Worm (Caenorhabditis elegans) whole organism, early embryonic: ENCODE results near the gene slc-17.1.

Experiments
- B0310.2 ChIP-seq: sonication (generic microtip); optimal IDR thresholded peaks from 2 replicates; lab custom pipeline; 2016; ENCODE audit warnings: mild to moderate bottlenecking, missing genetic modification characterization, missing compliant biosample characterization
- F13C5.2 ChIP-seq: sonication (generic microtip); optimal IDR thresholded peaks from 2 replicates; lab custom pipeline; 2017; ENCODE audit warnings: mild to moderate bottlenecking, missing genetic modification characterization, inconsistent platforms, missing compliant biosample characterization
- aly-1 ChIP-seq: sonication (generic microtip); optimal IDR thresholded peaks from 2 replicates; lab custom pipeline; 2016; ENCODE audit warnings: missing genetic modification characterization, missing compliant biosample characterization
- ama-1 ChIP-seq: fragments of 150-350 bp; optimal IDR thresholded peaks from 2 replicates; lab custom pipeline; 2014
- ceh-13 ChIP-seq: fragments of 200-800 bp; sonication (Bioruptor generic); optimal IDR thresholded peaks from 2 replicates; lab custom pipeline; 2018; ENCODE audit warnings: mild to moderate bottlenecking, missing genetic modification characterization, missing compliant biosample characterization
- ceh-36 ChIP-seq: sonication (generic microtip); optimal IDR thresholded peaks from 2 replicates; lab custom pipeline; 2016; ENCODE audit warnings: missing genetic modification characterization, inconsistent platforms, missing compliant biosample characterization
- ets-7 ChIP-seq: sonication (generic microtip); optimal IDR thresholded peaks from 2 replicates; lab custom pipeline; 2016; ENCODE audit warnings: missing genotype, missing genetic modification characterization, missing compliant biosample characterization
- flt-1 ChIP-seq: fragments of 200-800 bp; sonication (Bioruptor generic); IDR thresholded peaks from 2 replicates; pipeline ENCODE4 v1.3.6; 2022; ENCODE audit warnings: missing genetic modification characterization, missing compliant biosample characterization
- hmbx-1 ChIP-seq: sonication (generic microtip); optimal IDR thresholded peaks from 2 replicates; lab custom pipeline; 2016; ENCODE audit warnings: mild to moderate bottlenecking, missing genetic modification characterization, missing compliant biosample characterization
- hmg-4 ChIP-seq: fragments of 200-800 bp; sonication (Bioruptor generic); optimal IDR thresholded peaks from 2 replicates; lab custom pipeline; 2018; ENCODE audit warnings: mild to moderate bottlenecking, missing genetic modification characterization, missing compliant biosample characterization
- hnd-1 ChIP-seq: sonication (generic microtip); optimal IDR thresholded peaks from 2 replicates; lab custom pipeline; 2016; ENCODE audit warnings: missing genetic modification characterization, missing compliant biosample characterization
- pes-1 ChIP-seq: fragments of 200-800 bp; sonication (Bioruptor generic); IDR thresholded peaks from 2 replicates; pipeline ENCODE4 v1.3.6; 2022; ENCODE audit warnings: missing genetic modification reagents, missing genetic modification characterization, missing compliant biosample characterization
- scrt-1 ChIP-seq: fragments of 200-800 bp; sonication (Bioruptor generic); IDR thresholded peaks from 2 replicates; pipeline ENCODE4 v1.3.6; 2022; ENCODE audit warnings: missing genetic modification characterization, missing compliant biosample characterization
- sea-1 ChIP-seq: fragments of 200-800 bp; sonication (Bioruptor generic); conservative IDR thresholded peaks from 2 replicates; pipeline ENCODE4 v1.3.6; 2022; ENCODE audit warnings: missing genetic modification characterization, missing compliant biosample characterization
- tbx-11 ChIP-seq: fragments of 200-800 bp; sonication (Bioruptor generic); IDR thresholded peaks from 2 replicates; pipeline ENCODE4 v1.3.6; 2022; ENCODE audit warnings: missing genetic modification characterization, missing compliant biosample characterization
- tbx-37 ChIP-seq: fragments of 200-800 bp; sonication (Bioruptor generic); conservative IDR thresholded peaks from 2 replicates; pipeline ENCODE4 v1.3.6; 2022; ENCODE audit warnings: missing genetic modification reagents, missing genetic modification characterization, missing compliant biosample characterization
- tra-4 ChIP-seq: sonication (generic microtip); optimal IDR thresholded peaks from 2 replicates; lab custom pipeline; 2017; ENCODE audit warnings: missing genetic modification characterization, missing compliant biosample characterization

slc-17.1 gene

DNA sequence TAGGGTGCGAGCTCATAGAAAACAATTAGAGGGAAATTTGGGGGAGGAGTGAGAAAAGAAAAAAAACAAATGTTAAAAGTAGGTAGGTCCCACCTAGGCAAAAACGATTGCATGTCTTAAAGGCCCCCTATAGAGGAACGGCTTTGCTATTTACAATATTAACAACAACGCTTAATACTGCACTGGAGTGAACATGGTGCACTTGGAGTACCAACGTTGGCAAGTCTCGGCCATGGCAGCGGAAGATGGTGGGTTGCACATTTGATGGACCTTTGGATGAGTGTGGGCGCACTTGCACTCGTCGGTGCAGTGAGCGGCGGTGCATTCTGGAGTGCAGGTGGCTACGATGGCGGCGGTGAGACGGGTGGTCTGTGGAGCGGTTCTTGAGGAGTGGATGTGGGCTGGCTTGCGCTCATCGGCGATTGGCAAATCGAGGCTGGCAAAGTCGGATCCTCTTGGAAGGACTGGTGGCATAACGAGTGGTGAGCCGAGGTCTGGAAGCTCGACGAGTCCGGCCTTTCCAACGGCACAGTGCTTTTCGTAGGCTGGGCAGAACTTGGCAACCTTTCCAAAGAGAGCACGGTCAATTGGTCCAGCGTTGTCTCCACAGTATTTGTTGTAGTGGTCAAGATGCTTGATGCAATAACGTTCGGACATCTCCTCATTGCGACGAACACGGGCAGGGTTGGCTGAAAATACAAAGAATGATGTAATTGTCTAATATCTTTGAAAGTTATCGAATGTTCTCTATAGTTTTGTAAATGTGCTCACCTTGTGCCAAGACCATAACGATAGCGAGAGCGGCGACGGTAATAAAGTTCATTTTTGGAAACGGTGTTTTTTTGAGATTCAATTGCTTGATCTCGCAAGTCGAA is 43.9 kb downstream of the slc-17.1 start:
- TF ChIP-seq hmg-4 (GFP tag; lab: Kevin White, UChicago) (no peak), tra-4 (tag; lab: Kevin White, UChicago) (no peak), F13C5.2 (tag; lab: Kevin White, UChicago) (no peak), ama-1 (no peak), aly-1 (tag; lab: Kevin White, UChicago) (no peak), flt-1 (GFP tag; lab: Robert Waterston, UW) (no peak), ceh-13 (GFP tag; lab: Kevin White, UChicago) (no peak)

DNA sequence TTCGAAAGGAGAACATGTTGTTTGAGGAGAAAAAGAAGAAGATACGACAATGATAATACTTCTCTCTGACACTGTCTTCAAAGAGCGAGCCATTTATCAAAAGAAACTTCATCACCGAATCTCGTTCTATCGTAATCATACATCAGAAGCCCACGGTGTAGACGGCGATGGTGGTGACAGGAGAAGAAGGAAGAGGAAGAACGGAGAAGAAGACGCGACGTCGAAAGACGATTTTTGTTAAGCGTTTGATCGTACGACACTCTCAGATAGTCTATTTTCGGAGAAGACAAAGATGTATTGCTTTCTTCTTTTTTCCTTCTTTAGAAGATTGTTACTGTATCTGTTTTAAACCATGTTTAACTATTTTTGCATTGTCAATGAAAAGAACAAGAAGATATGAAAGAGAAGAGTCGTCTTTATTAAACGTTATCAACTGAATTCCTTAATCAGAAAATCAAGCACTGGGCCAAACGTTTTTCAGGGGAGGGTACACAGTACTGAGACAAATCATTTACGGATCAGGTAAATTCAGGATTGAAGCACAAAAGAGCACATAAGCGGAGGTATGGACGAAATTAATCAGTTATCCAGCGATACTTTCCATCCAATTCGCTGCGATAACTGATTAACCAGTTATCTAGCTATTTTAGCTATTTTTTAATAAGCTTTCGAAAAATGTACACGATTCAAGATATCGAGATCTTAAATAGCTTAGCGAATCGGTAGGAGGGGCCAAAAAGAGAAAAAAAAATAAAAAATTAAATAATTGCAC is 44.7 kb downstream of the slc-17.1 start:
- no peak for TF ChIP-seq hmbx-1
- TF ChIP-seq tbx-37 (GFP tag; lab: Robert Waterston, UW): no peak
- TF ChIP-seq ets-7 (tag; lab: Kevin White, UChicago): no peak
- no peak for TF ChIP-seq B0310.2 (tag; lab: Kevin White, UChicago)
- TF ChIP-seq pes-1 (GFP tag; lab: Robert Waterston, UW): no peak
- no peak for TF ChIP-seq aly-1 (tag; lab: Kevin White, UChicago)
- TF ChIP-seq scrt-1 (GFP tag; lab: Robert Waterston, UW): no peak
- TF ChIP-seq hmg-4 (GFP tag; lab: Kevin White, UChicago): no peak
- no peak for TF ChIP-seq ama-1
- no peak for TF ChIP-seq tbx-11 (GFP tag; lab: Robert Waterston, UW)
- no peak for TF ChIP-seq ceh-13 (GFP tag; lab: Kevin White, UChicago)
- TF ChIP-seq sea-1 (GFP tag; lab: Robert Waterston, UW): no peak
- TF ChIP-seq ceh-36: no peak
- TF ChIP-seq F13C5.2 (tag; lab: Kevin White, UChicago): no peak
- no peak for TF ChIP-seq hnd-1
- TF ChIP-seq tra-4 (tag; lab: Kevin White, UChicago): no peak
- TF ChIP-seq flt-1 (GFP tag; lab: Robert Waterston, UW): no peak

DNA sequence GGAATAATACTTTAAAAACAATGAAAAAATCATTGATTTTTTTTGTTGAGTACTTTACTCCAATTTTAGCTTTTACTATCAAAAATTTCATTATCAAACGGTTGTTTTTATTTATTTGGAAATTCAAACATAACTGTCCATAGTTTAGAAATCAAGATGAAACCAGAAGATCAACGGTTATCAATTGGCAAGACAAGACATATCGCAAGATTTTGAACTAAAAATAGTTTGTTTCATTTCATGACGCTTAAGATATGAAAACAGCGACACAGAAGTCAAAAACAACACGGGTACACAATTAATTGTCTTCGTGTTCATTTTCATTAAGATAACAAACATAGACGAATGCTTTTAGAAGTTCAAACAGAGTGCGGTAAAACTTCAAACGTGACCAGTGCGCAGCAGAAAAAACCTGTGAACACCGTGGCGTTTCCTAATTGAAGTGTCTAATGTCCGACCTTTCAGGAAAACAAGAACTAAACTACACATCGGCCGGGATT is 47.1 kb downstream of the slc-17.1 start:
- TF ChIP-seq hnd-1 (no peak), pes-1 (GFP tag; lab: Robert Waterston, UW) (no peak), hmbx-1 (no peak), tbx-11 (GFP tag; lab: Robert Waterston, UW) (no peak), ama-1 (no peak), B0310.2 (tag; lab: Kevin White, UChicago) (no peak)

DNA sequence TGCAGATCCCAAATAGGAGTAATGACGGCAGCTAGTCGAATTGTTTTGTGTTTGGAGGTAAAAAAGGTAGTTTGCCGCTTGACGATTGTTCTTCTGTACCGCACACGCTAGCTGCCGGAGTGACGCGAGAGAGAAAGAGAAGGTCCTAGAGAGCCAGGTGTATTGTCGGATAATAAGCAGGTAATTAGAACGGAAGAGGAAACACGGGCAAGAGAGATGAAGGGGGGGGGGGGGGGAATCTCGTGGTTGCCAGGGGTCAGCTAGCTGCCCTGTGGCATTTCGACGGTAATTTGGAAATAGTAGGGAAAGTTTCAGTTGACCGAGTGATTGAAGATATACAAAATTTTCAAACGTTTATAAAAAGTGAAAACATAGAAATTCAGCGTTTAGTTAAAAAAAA is 50.8 kb downstream of the slc-17.1 start, which contains the start of gene crb-1:
Gene crb-1 (minus strand): TSS at position 147 of the 400 bp plus-strand sequence.
- no peak for TF ChIP-seq aly-1 (tag; lab: Kevin White, UChicago)
- TF ChIP-seq ama-1: no peak
- TF ChIP-seq F13C5.2 (tag; lab: Kevin White, UChicago): no peak
- TF ChIP-seq flt-1 (GFP tag; lab: Robert Waterston, UW): no peak
- no peak for TF ChIP-seq ceh-13 (GFP tag; lab: Kevin White, UChicago)
- TF ChIP-seq pes-1 (GFP tag; lab: Robert Waterston, UW): no peak
- no peak for TF ChIP-seq hmbx-1
- no peak for TF ChIP-seq tbx-11 (GFP tag; lab: Robert Waterston, UW)
- TF ChIP-seq tbx-37 (GFP tag; lab: Robert Waterston, UW): no peak
- TF ChIP-seq hmg-4 (GFP tag; lab: Kevin White, UChicago): no peak

DNA sequence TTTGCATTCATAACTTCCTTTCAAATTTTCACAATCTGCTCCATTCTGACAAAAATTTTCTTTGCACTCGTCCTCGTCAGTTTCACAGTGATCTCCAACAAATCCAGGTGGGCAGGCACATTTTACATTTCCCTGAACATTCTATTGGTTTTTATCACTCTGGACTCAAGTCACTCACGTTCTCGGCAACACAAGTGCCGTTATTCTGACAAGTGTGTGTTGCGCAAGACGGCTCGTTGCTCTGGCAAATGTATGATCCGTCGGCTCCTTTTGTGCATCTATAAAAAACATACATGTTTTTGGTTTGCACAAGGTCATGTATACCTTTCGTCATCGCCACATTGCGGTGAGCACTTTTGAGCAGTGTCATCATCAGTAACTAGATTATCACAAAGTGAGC is 52.1 kb downstream of the slc-17.1 start:
- TF ChIP-seq sea-1 (GFP tag; lab: Robert Waterston, UW): no peak
- no peak for TF ChIP-seq tbx-11 (GFP tag; lab: Robert Waterston, UW)
